Worm (Caenorhabditis elegans) whole organism, midembryonic: ENCODE results near the gene T23F2.2.

ENCODE experiments used
- T22C8.4 ChIP-seq: fragments of 200-800 bp; sonication (Bioruptor generic); IDR thresholded peaks from 2 replicates; pipeline ENCODE4 v1.3.6; 2022; ENCODE audit warnings: missing genetic modification characterization, missing compliant biosample characterization
- cog-1 ChIP-seq: sonication (generic microtip); optimal IDR thresholded peaks from 2 replicates; lab custom pipeline; 2016; ENCODE audit warnings: missing genetic modification characterization, missing compliant biosample characterization
- flt-1 ChIP-seq: fragments of 200-800 bp; sonication (Bioruptor generic); IDR thresholded peaks from 2 replicates; pipeline ENCODE4 v1.3.6; 2022; ENCODE audit warnings: missing genetic modification characterization, missing compliant biosample characterization
- klf-2 ChIP-seq: fragments of 200-800 bp; sonication (Bioruptor generic); conservative IDR thresholded peaks from 2 replicates; pipeline ENCODE4 v1.3.6; 2022; ENCODE audit warnings: missing genetic modification reagents, missing genetic modification characterization, missing compliant biosample characterization
- med-1 ChIP-seq: sonication (generic microtip); optimal IDR thresholded peaks from 2 replicates; lab custom pipeline; 2017; ENCODE audit warnings: missing genetic modification characterization, mild to moderate bottlenecking, missing compliant biosample characterization, antibody characterized with exemption, missing genetic modification reagents; ENCODE audit not compliant: insufficient read depth
- ref-1 ChIP-seq: fragments of 200-800 bp; sonication (Bioruptor generic); conservative IDR thresholded peaks from 2 replicates; pipeline ENCODE4 v1.3.6; 2022; ENCODE audit warnings: missing genetic modification reagents, missing genetic modification characterization, missing compliant biosample characterization
- tab-1 ChIP-seq: fragments of 200-800 bp; sonication (Bioruptor generic); IDR thresholded peaks from 2 replicates; pipeline ENCODE4 v1.3.6; 2022; ENCODE audit warnings: missing genetic modification characterization, missing compliant biosample characterization
- ztf-23 ChIP-seq: fragments of 200-800 bp; sonication (Bioruptor generic); IDR thresholded peaks from 2 replicates; pipeline ENCODE4 v1.3.6; 2022; ENCODE audit warnings: missing genetic modification reagents, missing genetic modification characterization, missing compliant biosample characterization
- ztf-29 ChIP-seq: fragments of 200-800 bp; sonication (Bioruptor generic); IDR thresholded peaks from 2 replicates; pipeline ENCODE4 v1.3.6; 2022; ENCODE audit warnings: missing genetic modification reagents, missing genetic modification characterization, missing compliant biosample characterization

Gene T23F2.2

DNA sequence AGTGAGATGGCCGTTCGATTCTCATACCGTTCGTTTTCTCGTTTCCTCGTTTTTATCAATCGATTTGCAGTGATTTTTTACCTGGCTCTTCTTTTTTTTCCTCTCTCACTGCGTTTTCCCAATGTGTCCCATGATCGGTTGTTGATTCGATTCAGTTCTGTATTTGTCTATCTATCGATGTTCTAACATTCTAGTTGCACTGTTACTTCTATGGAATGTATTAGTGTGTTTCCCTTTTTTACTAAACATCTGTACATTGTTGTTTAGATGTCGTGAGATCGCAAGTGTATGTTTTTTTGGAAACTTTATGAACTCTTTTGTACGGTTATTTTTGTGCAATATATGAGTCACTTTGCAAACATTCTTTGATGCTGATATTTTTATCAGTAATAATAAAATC is 27.5 kb downstream of the T23F2.2 start:
- TF ChIP-seq ztf-23 (GFP tag; lab: Robert Waterston, UW) (no peak), klf-2 (no peak), flt-1 (GFP tag; lab: Robert Waterston, UW) (no peak), ztf-29 (GFP tag; lab: Robert Waterston, UW) (no peak), med-1 (GFP tag; lab: Kevin White, UChicago) (no peak), tab-1 (GFP tag; lab: Robert Waterston, UW) (no peak), cog-1 (no peak), T22C8.4 (GFP tag; lab: Robert Waterston, UW) (no peak), ref-1 (no peak)

DNA sequence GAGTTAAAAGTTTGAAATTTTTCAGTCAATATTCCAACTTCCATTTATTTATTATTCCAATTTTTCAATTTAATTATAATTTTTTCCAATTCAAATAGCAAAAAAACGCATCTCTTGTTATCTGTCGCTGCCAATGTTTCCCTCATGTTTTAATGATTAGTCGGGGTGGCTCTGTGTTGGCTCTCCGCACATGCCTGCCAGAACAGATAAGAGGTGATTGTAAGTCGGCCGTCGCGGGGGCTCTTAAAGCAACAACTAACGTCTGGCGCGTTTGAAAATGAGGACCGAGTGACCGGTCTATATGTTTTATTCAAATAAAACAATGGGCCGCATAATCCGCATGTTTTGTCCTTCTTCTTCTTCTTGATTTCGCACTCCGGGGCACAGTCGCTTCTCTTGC is 28.7 kb downstream of the T23F2.2 start:
- TF ChIP-seq med-1 (GFP tag; lab: Kevin White, UChicago), result no peak
- TF ChIP-seq T22C8.4 (GFP tag; lab: Robert Waterston, UW), result no peak
- TF ChIP-seq klf-2, result no peak
- no peak for TF ChIP-seq flt-1 (GFP tag; lab: Robert Waterston, UW)
- no peak for TF ChIP-seq cog-1
- TF ChIP-seq ztf-29 (GFP tag; lab: Robert Waterston, UW), result no peak
- TF ChIP-seq tab-1 (GFP tag; lab: Robert Waterston, UW), result no peak
- no peak for TF ChIP-seq ztf-23 (GFP tag; lab: Robert Waterston, UW)
- TF ChIP-seq ref-1, result no peak

DNA sequence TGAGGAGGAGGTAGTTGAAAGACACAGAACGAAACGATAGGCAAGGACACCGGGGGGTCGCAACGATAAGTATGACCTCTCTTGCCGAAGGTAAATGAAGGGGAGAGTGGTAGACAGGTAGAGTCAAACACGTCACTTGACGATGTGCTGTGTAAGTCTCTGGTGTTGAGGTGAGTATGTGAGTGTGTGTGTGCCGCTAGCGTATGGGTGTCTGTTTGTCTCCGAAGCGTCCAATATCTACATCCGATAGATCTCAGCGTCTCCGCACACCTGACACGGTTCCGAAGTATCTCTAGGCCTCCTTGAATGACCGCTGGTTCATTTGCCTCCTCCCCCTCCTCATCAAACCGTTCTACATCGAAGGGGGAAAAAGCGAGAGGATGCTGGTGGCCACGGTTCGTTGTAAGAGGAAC is 29.9 kb downstream of the T23F2.2 start:
- TF ChIP-seq flt-1 (GFP tag; lab: Robert Waterston, UW), result peak; percentile 77
- no peak for TF ChIP-seq med-1 (GFP tag; lab: Kevin White, UChicago)
- TF ChIP-seq ztf-23 (GFP tag; lab: Robert Waterston, UW), result 0 out of 2 replicates have a peak, but pooled peaks have one; percentile 52
- TF ChIP-seq T22C8.4 (GFP tag; lab: Robert Waterston, UW), result no peak
- no peak for TF ChIP-seq ztf-29 (GFP tag; lab: Robert Waterston, UW)
- no peak for TF ChIP-seq ref-1
- TF ChIP-seq tab-1 (GFP tag; lab: Robert Waterston, UW), result peak; percentile 70
- TF ChIP-seq klf-2, result no peak
- TF ChIP-seq cog-1, result peak; percentile 81

DNA sequence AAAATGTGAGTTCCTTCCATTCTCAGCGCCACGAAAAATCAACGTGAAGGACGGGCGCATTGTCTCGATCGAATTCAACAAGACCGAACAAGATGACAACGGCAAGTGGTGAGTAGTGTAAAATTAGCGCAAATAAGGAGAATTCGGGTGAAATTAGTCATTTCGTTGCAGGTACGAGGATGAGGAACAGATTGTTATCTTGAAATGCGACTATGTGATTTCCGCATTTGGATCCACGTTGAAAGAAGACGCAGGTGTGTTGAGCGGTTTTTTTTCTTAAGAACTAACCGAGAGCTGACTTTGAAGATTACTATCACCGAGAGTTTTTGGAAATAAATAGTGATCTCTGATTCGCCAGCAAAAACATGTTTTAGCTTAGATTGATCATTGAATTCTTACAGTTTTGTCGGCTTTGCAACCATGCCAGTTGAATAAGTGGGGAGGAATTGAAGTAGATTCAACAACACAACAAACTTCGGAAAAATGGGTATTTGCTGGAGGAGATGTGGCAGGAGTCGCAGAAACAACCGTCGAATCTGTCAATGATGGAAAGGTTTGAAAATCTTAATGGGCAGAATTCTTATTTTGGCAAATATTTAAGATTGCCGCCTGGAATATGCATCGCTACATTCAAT is 34.8 kb downstream of the T23F2.2 start:
- TF ChIP-seq ztf-23 (GFP tag; lab: Robert Waterston, UW), result no peak
- TF ChIP-seq cog-1, result no peak
- no peak for TF ChIP-seq flt-1 (GFP tag; lab: Robert Waterston, UW)
- no peak for TF ChIP-seq klf-2
- no peak for TF ChIP-seq T22C8.4 (GFP tag; lab: Robert Waterston, UW)
- no peak for TF ChIP-seq tab-1 (GFP tag; lab: Robert Waterston, UW)
- no peak for TF ChIP-seq ztf-29 (GFP tag; lab: Robert Waterston, UW)
- no peak for TF ChIP-seq ref-1
- no peak for TF ChIP-seq med-1 (GFP tag; lab: Kevin White, UChicago)

- TF ChIP-seq flt-1 (GFP tag; lab: Robert Waterston, UW) (no peak), cog-1 (no peak), T22C8.4 (GFP tag; lab: Robert Waterston, UW) (no peak), klf-2 (no peak), tab-1 (GFP tag; lab: Robert Waterston, UW) (no peak), ztf-29 (GFP tag; lab: Robert Waterston, UW) (no peak), ref-1 (no peak), ztf-23 (GFP tag; lab: Robert Waterston, UW) (no peak), med-1 (GFP tag; lab: Kevin White, UChicago) (no peak)
These were observed 37.2 kb downstream of the T23F2.2 start, which contains the start of gene dpyd-1 for ce11 chrX:5467820-5468270. Gene dpyd-1 (plus strand): TSS chrX:5467870.

ce11 chrX:5467308-5467707 is 37.7 kb downstream of the T23F2.2 start:
- TF ChIP-seq ztf-23 (GFP tag; lab: Robert Waterston, UW) (no peak), flt-1 (GFP tag; lab: Robert Waterston, UW) (no peak), klf-2 (no peak), cog-1 (no peak), tab-1 (GFP tag; lab: Robert Waterston, UW) (no peak), med-1 (GFP tag; lab: Kevin White, UChicago) (no peak), T22C8.4 (GFP tag; lab: Robert Waterston, UW) (no peak), ztf-29 (GFP tag; lab: Robert Waterston, UW) (no peak), ref-1 (no peak)

DNA sequence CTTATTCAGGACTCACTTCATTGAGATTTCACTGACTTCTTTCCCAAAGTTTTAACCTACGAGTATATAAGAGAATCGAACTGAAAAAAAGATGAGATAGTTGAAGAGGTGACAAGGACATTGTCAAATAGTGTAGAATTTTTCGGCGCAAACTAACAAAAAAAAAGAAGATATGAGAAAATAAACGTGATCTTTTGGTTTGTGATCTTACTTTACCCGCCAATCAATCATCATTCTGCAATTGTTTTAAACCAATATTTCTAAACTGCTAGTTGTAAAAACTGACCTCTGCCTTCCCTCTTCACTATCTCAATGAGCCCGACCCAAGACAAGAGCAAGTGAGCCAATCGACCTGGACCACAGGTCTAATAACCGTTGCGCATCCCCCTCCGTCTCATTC is 38.9 kb downstream of the T23F2.2 start:
- TF ChIP-seq flt-1 (GFP tag; lab: Robert Waterston, UW) (no peak), tab-1 (GFP tag; lab: Robert Waterston, UW) (no peak), ztf-23 (GFP tag; lab: Robert Waterston, UW) (no peak), T22C8.4 (GFP tag; lab: Robert Waterston, UW) (no peak), ztf-29 (GFP tag; lab: Robert Waterston, UW) (no peak), med-1 (GFP tag; lab: Kevin White, UChicago) (no peak), cog-1 (no peak), klf-2 (no peak), ref-1 (no peak)

- TF ChIP-seq klf-2 (no peak), flt-1 (GFP tag; lab: Robert Waterston, UW) (no peak), med-1 (GFP tag; lab: Kevin White, UChicago) (no peak), ref-1 (no peak), ztf-29 (GFP tag; lab: Robert Waterston, UW) (no peak), ztf-23 (GFP tag; lab: Robert Waterston, UW) (no peak), tab-1 (GFP tag; lab: Robert Waterston, UW) (no peak), T22C8.4 (GFP tag; lab: Robert Waterston, UW) (no peak), cog-1 (no peak)
These were observed 39.4 kb downstream of the T23F2.2 start for ce11 chrX:5465631-5466030.

- TF ChIP-seq flt-1 (GFP tag; lab: Robert Waterston, UW) (no peak), klf-2 (no peak), ztf-29 (GFP tag; lab: Robert Waterston, UW) (no peak), tab-1 (GFP tag; lab: Robert Waterston, UW) (no peak), ref-1 (no peak), cog-1 (no peak), med-1 (GFP tag; lab: Kevin White, UChicago) (no peak), T22C8.4 (GFP tag; lab: Robert Waterston, UW) (no peak)
These were observed 44.1 kb downstream of the T23F2.2 start, which contains the start of gene ddr-1 for ce11 chrX:5460930-5461329. Gene ddr-1 (plus strand): TSS chrX:5461230.
